Worm (Caenorhabditis elegans): Measurements from ENCODE around the gene ugt-62.

The ugt-62 gene

DNA sequence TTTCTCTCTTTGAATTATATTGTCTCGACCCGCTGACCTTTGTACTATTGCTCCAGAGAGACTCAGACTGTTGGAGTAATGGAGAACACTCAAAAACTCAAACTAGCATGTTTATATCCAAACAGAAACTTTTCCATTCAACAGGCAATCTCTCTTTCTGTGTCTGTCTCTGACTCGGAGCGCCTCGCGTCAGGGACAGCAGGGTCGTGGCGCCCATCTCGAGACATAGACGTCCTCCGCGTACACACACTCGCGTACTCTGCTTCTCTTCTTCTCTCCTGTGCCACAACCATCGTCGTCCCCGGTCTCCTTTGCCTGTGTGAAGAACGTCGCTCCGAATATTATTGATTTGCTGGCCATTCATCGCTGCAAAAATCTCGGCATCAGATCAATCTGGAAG is 11.5 kb upstream of the ugt-62 start (continued):
- no peak for TF ChIP-seq ceh-63 (GFP tag; optimal IDR thresholded peaks at IDR 0.05)
- TF ChIP-seq jun-1 (tag; optimal IDR thresholded peaks at IDR 0.05), result peak; percentile 57
- TF ChIP-seq mep-1 (tag; optimal IDR thresholded peaks at IDR 0.05), result peak; percentile 61
- peak in 1 of 2 experiments; percentile 57 for TF ChIP-seq mdl-1 (tag; optimal IDR thresholded peaks at IDR 0.05)
- no peak for TF ChIP-seq elt-2 (tag; optimal IDR thresholded peaks at IDR 0.05)
- no peak for TF ChIP-seq vab-15 (tag; optimal IDR thresholded peaks at IDR 0.05)
- no peak for TF ChIP-seq grh-1 (GFP tag; IDR thresholded peaks at IDR 0.05)

DNA sequence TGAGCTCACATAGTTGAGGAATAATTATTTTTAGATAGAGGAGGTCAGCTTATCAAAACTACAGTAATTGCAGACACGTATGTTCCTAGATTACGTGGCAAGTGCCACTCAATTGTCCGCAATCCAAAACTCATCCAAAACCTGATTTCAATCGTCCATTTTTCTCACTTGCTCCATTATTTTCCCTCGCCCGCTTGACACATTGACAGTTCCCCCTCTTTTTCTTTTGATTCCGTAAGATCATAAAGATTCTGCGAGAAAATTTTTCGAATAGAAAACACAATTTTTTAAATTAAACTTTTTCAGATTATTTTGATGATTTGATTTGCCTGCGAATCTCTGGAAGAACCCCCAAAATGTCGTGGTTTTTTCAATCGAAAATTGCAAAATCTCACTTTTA is 8.3 kb upstream of the ugt-62 start, which contains the start of gene M88.4:
TSS of gene M88.4 (plus strand) at position 301 of the 400 bp plus-strand sequence.
- no peak for TF ChIP-seq hlh-17 (GFP tag; optimal IDR thresholded peaks at IDR 0.05; ENCODE audit: borderline replicate concordance)
- no peak for TF ChIP-seq blmp-1 (tag; optimal IDR thresholded peaks at IDR 0.05)
- no peak for TF ChIP-seq aha-1 (tag; optimal IDR thresholded peaks at IDR 0.05)
- TF ChIP-seq nhr-11 (tag; optimal IDR thresholded peaks at IDR 0.05), result no peak
- TF ChIP-seq ama-1 (optimal IDR thresholded peaks at IDR 0.05), result no peak
- TF ChIP-seq grh-1 (GFP tag; IDR thresholded peaks at IDR 0.05), result no peak
- TF ChIP-seq ces-1 (GFP tag; optimal IDR thresholded peaks at IDR 0.05), result no peak
- TF ChIP-seq nhr-85 (tag), result no peak
- no peak for TF ChIP-seq ceh-88 (GFP tag; IDR thresholded peaks at IDR 0.05)
- TF ChIP-seq zag-1 (tag; optimal IDR thresholded peaks at IDR 0.05), result no peak
- TF ChIP-seq snpc-4 (tag; optimal IDR thresholded peaks at IDR 0.05), result no peak
- TF ChIP-seq tbx-2 (tag; optimal IDR thresholded peaks at IDR 0.05), result no peak
- TF ChIP-seq rnt-1 (tag; optimal IDR thresholded peaks at IDR 0.05), result no peak
- TF ChIP-seq swsn-7 (tag; optimal IDR thresholded peaks at IDR 0.05), result no peak
- TF ChIP-seq zip-4 (GFP tag; optimal IDR thresholded peaks at IDR 0.05), result no peak
- no peak for TF ChIP-seq nhr-84 (tag; optimal IDR thresholded peaks at IDR 0.05)
- TF ChIP-seq efl-1 (optimal IDR thresholded peaks at IDR 0.05), result no peak
- no peak for TF ChIP-seq efl-1 (GFP tag; optimal IDR thresholded peaks at IDR 0.05 in 1 of 2)
- TF ChIP-seq unc-130 (tag; optimal IDR thresholded peaks at IDR 0.05), result no peak
- TF ChIP-seq snu-23 (GFP tag; optimal IDR thresholded peaks at IDR 0.05), result no peak
- TF ChIP-seq hpl-2 (GFP tag; optimal IDR thresholded peaks at IDR 0.05), result no peak

DNA sequence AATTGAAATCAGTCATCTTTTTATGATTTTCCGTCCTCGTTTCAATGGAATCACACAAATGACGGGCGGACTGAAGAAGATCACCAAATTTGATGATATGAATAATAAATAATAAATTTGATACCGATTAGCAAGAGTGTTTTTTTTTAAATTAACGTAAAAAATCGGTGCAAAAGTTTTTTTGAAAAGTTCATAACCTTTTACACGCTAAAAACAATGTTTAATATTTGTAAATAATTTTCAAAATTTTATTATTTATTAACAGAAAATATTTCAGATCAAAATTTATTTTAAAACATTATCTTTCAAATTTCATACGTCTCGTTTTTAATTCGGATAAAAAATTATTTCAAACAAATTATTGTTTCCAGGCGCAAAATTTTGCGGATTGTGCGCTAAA is 4.5 kb upstream of the ugt-62 start, which contains the start of gene M88.3:
TSS of gene M88.3 (minus strand) at position 101 of the 400 bp plus-strand sequence.
- TF ChIP-seq lir-3 (tag; optimal IDR thresholded peaks at IDR 0.05; ENCODE audit: poor library complexity), result no peak
- no peak for TF ChIP-seq ztf-11 (tag; optimal IDR thresholded peaks at IDR 0.05)
- no peak for TF ChIP-seq jun-1 (tag; optimal IDR thresholded peaks at IDR 0.05)
- no peak for TF ChIP-seq dpl-1 (GFP tag; optimal IDR thresholded peaks at IDR 0.05)
- no peak for TF ChIP-seq fkh-4 (tag; optimal IDR thresholded peaks at IDR 0.05; ENCODE audit: borderline replicate concordance)
- no peak for TF ChIP-seq F16B12.6 (tag; optimal IDR thresholded peaks at IDR 0.05)
- TF ChIP-seq nhr-76 (tag; optimal IDR thresholded peaks at IDR 0.05), result no peak
- TF ChIP-seq nhr-84 (tag; optimal IDR thresholded peaks at IDR 0.05), result no peak
- TF ChIP-seq aly-2 (tag; optimal IDR thresholded peaks at IDR 0.05), result no peak
- TF ChIP-seq sptf-1 (tag; optimal IDR thresholded peaks at IDR 0.05), result no peak
- no peak for TF ChIP-seq swsn-7 (tag; optimal IDR thresholded peaks at IDR 0.05)
- no peak for TF ChIP-seq elt-2 (tag; optimal IDR thresholded peaks at IDR 0.05)
- no peak for TF ChIP-seq unc-98 (GFP tag; IDR thresholded peaks at IDR 0.05)
- TF ChIP-seq fos-1 (tag; optimal IDR thresholded peaks at IDR 0.05), result no peak
- no peak for TF ChIP-seq lin-39 (tag; optimal IDR thresholded peaks at IDR 0.05)
- no peak for TF ChIP-seq sox-4 (tag; optimal IDR thresholded peaks at IDR 0.05)
- no peak for TF ChIP-seq nhr-20 (tag; optimal IDR thresholded peaks at IDR 0.05)
- no peak for TF ChIP-seq nhr-90 (tag; optimal IDR thresholded peaks at IDR 0.05; ENCODE audit: poor library complexity)
- no peak for TF ChIP-seq rnt-1 (tag; optimal IDR thresholded peaks at IDR 0.05)
- TF ChIP-seq C16A3.4 (tag; optimal IDR thresholded peaks at IDR 0.05), result no peak

Measured in whole organism, L1 larva.